Worm (Caenorhabditis elegans) whole organism, mixed stage, embryonic: ENCODE results near the gene D2062.1.
"Not testable (repeated sequence)": the region's sequence is repeated elsewhere in the genome, so short reads cannot be mapped to it uniquely, and the experiment has no call there.

ENCODE experiments used
- blmp-1 ChIP-seq: fragments of 150-350 bp; optimal IDR thresholded peaks from 2 replicates; lab custom pipeline; 2014; ENCODE audit warnings: missing biosample characterization, missing genetic modification characterization
- ceh-39 ChIP-seq: fragments of 150-350 bp; optimal IDR thresholded peaks from 2 replicates; lab custom pipeline; 2014; ENCODE audit warnings: missing biosample characterization, missing genetic modification characterization
- ceh-43 ChIP-seq: fragments of 200-800 bp; sonication (Bioruptor generic); optimal IDR thresholded peaks from 2 replicates; lab custom pipeline; 2018; ENCODE audit warnings: mild to moderate bottlenecking, missing genetic modification characterization, moderate library complexity, missing compliant biosample characterization
- ces-1 ChIP-seq: fragments of 150-350 bp; optimal IDR thresholded peaks from 2 replicates; lab custom pipeline; 2014; ENCODE audit warnings: missing biosample characterization, missing genetic modification reagents, missing genetic modification characterization
- cnd-1 ChIP-seq: fragments of 200-800 bp; sonication (Bioruptor generic); optimal IDR thresholded peaks from 2 replicates; lab custom pipeline; 2018; ENCODE audit warnings: mild to moderate bottlenecking, missing genetic modification characterization, missing compliant biosample characterization
- drap-1 ChIP-seq: fragments of 200-800 bp; sonication (Bioruptor generic); optimal IDR thresholded peaks from 3 replicates; lab custom pipeline; 2018; ENCODE audit warnings: mild to moderate bottlenecking, missing genetic modification characterization, missing compliant biosample characterization
- elt-1 ChIP-seq: sonication (generic microtip); optimal IDR thresholded peaks from 2 replicates; lab custom pipeline; 2017; ENCODE audit warnings: missing genetic modification characterization, mild to moderate bottlenecking, missing compliant biosample characterization, antibody characterized with exemption, moderate library complexity, borderline replicate concordance; ENCODE audit not compliant: insufficient read depth
- elt-3 ChIP-seq: fragments of 150-350 bp; optimal IDR thresholded peaks from 2 replicates; lab custom pipeline; 2014; ENCODE audit warnings: missing biosample characterization, missing genetic modification characterization
- flh-1 ChIP-seq: fragments of 200-800 bp; sonication (Bioruptor generic); optimal IDR thresholded peaks from 2 replicates; lab custom pipeline; 2018; ENCODE audit warnings: mild to moderate bottlenecking, missing genetic modification characterization, moderate library complexity, missing compliant biosample characterization
- ham-2 ChIP-seq: fragments of 200-800 bp; sonication (Bioruptor generic); optimal IDR thresholded peaks from 2 replicates; lab custom pipeline; 2018; ENCODE audit warnings: mild to moderate bottlenecking, missing genetic modification characterization, missing compliant biosample characterization
- lin-13 ChIP-seq: fragments of 150-350 bp; optimal IDR thresholded peaks from 2 replicates; lab custom pipeline; 2014; ENCODE audit warnings: missing biosample characterization, missing genetic modification characterization
- lsy-2 ChIP-seq: fragments of 150-350 bp; optimal IDR thresholded peaks from 2 replicates; lab custom pipeline; 2014; ENCODE audit warnings: missing biosample characterization, missing genetic modification characterization
- mab-5 ChIP-seq: fragments of 150-350 bp; optimal IDR thresholded peaks from 2 replicates; lab custom pipeline; 2014; ENCODE audit warnings: missing biosample characterization, missing genetic modification characterization
- mep-1 ChIP-seq: fragments of 150-350 bp; optimal IDR thresholded peaks from 2 replicates; lab custom pipeline; 2017; ENCODE audit warnings: missing biosample characterization, missing genetic modification reagents, missing genetic modification characterization, inconsistent platforms
- mls-2 ChIP-seq: sonication (generic microtip); optimal IDR thresholded peaks from 2 replicates; lab custom pipeline; 2016; ENCODE audit warnings: mild to moderate bottlenecking, missing genetic modification characterization, moderate library complexity, missing compliant biosample characterization
- nhr-12 ChIP-seq: fragments of 150-350 bp; optimal IDR thresholded peaks from 2 replicates; lab custom pipeline; 2014; ENCODE audit warnings: missing biosample characterization, missing genetic modification characterization
- nhr-2 ChIP-seq: fragments of 150-350 bp; optimal IDR thresholded peaks from 2 replicates; lab custom pipeline; 2014; ENCODE audit warnings: missing biosample characterization, missing genetic modification characterization
- nhr-237 ChIP-seq: fragments of 150-350 bp; optimal IDR thresholded peaks from 2 replicates; lab custom pipeline; 2014; ENCODE audit warnings: missing biosample characterization, missing genetic modification characterization
- nhr-28 ChIP-seq: fragments of 150-350 bp; optimal IDR thresholded peaks from 2 replicates; lab custom pipeline; 2014; ENCODE audit warnings: missing biosample characterization, missing genetic modification characterization
- sem-2 ChIP-seq: fragments of 200-800 bp; sonication (Bioruptor generic); optimal IDR thresholded peaks from 2 replicates; lab custom pipeline; 2018; ENCODE audit warnings: mild to moderate bottlenecking, missing genetic modification characterization, missing compliant biosample characterization
- sptf-1 ChIP-seq: sonication (generic microtip); optimal IDR thresholded peaks from 2 replicates; lab custom pipeline; 2017; ENCODE audit warnings: mild to moderate bottlenecking, missing genetic modification characterization, moderate library complexity, missing compliant biosample characterization
- tbx-8 ChIP-seq: fragments of 200-800 bp; sonication (Bioruptor generic); optimal IDR thresholded peaks from 2 replicates; lab custom pipeline; 2018; ENCODE audit warnings: mild to moderate bottlenecking, missing genetic modification characterization, moderate library complexity, missing compliant biosample characterization
- unc-39 ChIP-seq: fragments of 150-350 bp; optimal IDR thresholded peaks from 2 replicates; lab custom pipeline; 2014; ENCODE audit warnings: missing biosample characterization, missing genetic modification characterization
- unc-62 ChIP-seq: fragments of 150-350 bp; optimal IDR thresholded peaks from 2 replicates; lab custom pipeline; 2014; ENCODE audit warnings: missing biosample characterization, missing genetic modification reagents, missing genetic modification characterization
- ztf-11 ChIP-seq: fragments of 150-350 bp; optimal IDR thresholded peaks from 2 replicates; lab custom pipeline; 2014; ENCODE audit warnings: missing biosample characterization, missing genetic modification characterization

D2062.1 gene

DNA sequence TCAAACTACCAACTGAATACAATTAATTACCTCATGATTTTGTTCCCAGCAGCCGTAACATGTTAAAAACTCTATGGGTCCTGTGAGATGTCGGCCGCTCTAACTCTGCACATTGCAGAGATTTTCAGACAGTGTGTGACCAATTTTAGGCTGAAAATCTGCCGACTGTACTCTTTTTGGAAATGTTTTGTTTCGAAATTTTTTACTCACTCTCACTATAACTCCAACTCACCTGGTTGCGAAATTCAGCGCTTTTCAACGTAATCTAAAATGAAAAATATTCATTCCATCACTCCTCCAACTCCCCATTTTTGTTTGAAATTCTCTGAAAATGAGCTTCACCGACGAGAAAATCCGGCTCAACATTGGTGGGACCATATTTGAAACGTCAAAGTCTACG, 18.3 kb downstream of the D2062.1 start, which contains the start of the genes F22E5.13 and F22E5.6:
Gene F22E5.13, minus strand, starts transcription at position 101 of the 400 bp plus-strand sequence.
Gene F22E5.6, plus strand, starts transcription at position 297 of the 400 bp plus-strand sequence.
- TF ChIP-seq nhr-237 (tag; lab: Kevin White, UChicago), result no peak
- TF ChIP-seq mep-1 (tag; lab: Kevin White, UChicago), result no peak
- TF ChIP-seq mls-2 (tag; lab: Kevin White, UChicago), result no peak
- TF ChIP-seq drap-1 (GFP tag; lab: Kevin White, UChicago), result no peak
- no peak for TF ChIP-seq nhr-2 (tag; lab: Kevin White, UChicago)
- TF ChIP-seq cnd-1 (tag; lab: Kevin White, UChicago), result no peak
- no peak for TF ChIP-seq ces-1 (GFP tag; lab: Kevin White, UChicago)
- no peak for TF ChIP-seq unc-62 (GFP tag; lab: Kevin White, UChicago)
- TF ChIP-seq elt-1 (tag; lab: Kevin White, UChicago), result no peak
- no peak for TF ChIP-seq ham-2 (GFP tag; lab: Kevin White, UChicago)

DNA sequence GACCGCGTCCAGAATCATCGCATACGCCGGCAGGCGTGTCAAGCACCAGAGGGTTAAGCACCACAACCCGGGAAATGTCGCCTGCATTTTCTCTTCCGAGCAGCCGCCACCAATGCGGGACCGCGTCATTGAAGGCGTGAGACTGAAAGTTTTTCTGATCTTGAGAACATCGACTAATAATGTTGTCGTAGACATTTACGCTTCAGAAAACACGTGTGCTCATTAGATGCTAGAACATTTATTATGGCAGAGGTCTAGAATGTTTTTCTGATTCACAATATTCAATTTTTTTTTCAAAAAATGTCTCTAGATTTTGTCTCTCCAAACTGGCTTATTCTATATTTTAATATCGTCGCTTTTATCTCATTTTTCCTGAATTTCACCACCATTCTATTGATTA, 25.3 kb downstream of the D2062.1 start, which contains the start of gene sri-47:
Gene sri-47, plus strand, starts transcription at position 301 of the 400 bp plus-strand sequence.
- TF ChIP-seq nhr-28 (tag; lab: Kevin White, UChicago), result no peak
- TF ChIP-seq ztf-11 (tag; lab: Kevin White, UChicago), result no peak
- no peak for TF ChIP-seq ham-2 (GFP tag; lab: Kevin White, UChicago)
- no peak for TF ChIP-seq unc-39 (tag; lab: Kevin White, UChicago)
- no peak for TF ChIP-seq mls-2 (tag; lab: Kevin White, UChicago)
- TF ChIP-seq ceh-39 (tag; lab: Kevin White, UChicago), result no peak
- TF ChIP-seq lsy-2, result no peak
- TF ChIP-seq, all 35 proteins: peak for 0

DNA sequence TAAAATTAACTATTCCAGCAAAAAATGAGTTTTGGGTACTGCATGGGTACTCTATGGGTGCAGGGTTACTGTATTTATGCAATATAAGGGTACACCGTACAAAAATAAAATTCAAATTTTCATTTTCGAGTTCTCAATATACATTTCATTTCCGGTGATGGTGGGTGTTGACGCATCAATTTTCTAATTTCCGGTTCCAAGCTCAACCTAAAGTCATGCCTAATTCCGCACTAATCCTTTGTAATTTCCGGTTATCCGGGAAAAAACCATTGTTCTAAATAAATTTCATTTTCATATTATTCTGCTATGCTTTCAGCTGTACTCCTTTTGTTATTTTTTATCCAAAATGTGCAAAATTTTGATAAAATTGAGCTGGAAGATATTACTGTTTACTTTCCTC, 28.1 kb downstream of the D2062.1 start, which contains the start of gene gcy-21:
Gene gcy-21, plus strand, starts transcription at position 301 of the 400 bp plus-strand sequence.
- TF ChIP-seq mab-5 (tag; lab: Kevin White, UChicago), result no peak

ce11 chrII:2665081-2665480, 33.8 kb downstream of the D2062.1 start, which contains the start of gene F22E5.2:
TSS of gene F22E5.2 (plus strand) at chrII:2665381.
- TF ChIP-seq nhr-12 (tag; lab: Kevin White, UChicago); mls-2 (tag; lab: Kevin White, UChicago); sem-2: not testable (repeated sequence)

DNA sequence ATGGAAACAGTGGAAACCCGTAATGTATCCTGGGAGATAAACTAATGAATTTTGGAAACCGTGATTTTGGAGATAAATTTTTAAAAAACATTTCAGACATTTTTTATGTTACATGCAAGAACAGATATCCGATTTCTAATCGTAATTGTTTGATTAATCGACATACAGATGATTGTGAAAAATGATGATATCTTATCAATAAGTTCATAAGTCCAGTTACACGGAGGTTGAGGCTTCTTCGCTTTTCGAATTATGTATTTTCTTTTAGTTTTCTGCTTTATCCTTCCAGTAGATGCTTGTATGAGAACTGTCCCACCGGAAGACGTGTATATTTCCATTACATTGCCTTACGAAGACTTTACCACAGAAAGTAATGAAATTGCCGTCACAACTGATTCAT, 34.3 kb downstream of the D2062.1 start, which contains the start of gene F22E5.22:
Gene F22E5.22, plus strand, starts transcription at position 301 of the 400 bp plus-strand sequence.
- TF ChIP-seq unc-39 (tag; lab: Kevin White, UChicago) (no peak), drap-1 (GFP tag; lab: Kevin White, UChicago) (no peak), nhr-28 (tag; lab: Kevin White, UChicago) (no peak), sptf-1 (tag; lab: Kevin White, UChicago) (no peak), tbx-8 (GFP tag; lab: Kevin White, UChicago) (no peak), mep-1 (tag; lab: Kevin White, UChicago) (no peak)

ce11 chrII:2672320-2672719, 41.1 kb downstream of the D2062.1 start, which contains the start of gene sri-57:
TSS of gene sri-57 (minus strand) at chrII:2672420.
- TF ChIP-seq blmp-1; elt-3 (tag; lab: Kevin White, UChicago); flh-1 (GFP tag; lab: Kevin White, UChicago): not testable (repeated sequence)

ce11 chrII:2673534-2673933, 42.3 kb downstream of the D2062.1 start, which contains the start of the genes F22E5.20 and F22E5.1:
TSS of gene F22E5.20 (minus strand) at chrII:2673634.
TSS of gene F22E5.1 (plus strand) at chrII:2673775.
- TF ChIP-seq flh-1 (GFP tag; lab: Kevin White, UChicago); ztf-11 (tag; lab: Kevin White, UChicago); sem-2: not testable (repeated sequence)

DNA sequence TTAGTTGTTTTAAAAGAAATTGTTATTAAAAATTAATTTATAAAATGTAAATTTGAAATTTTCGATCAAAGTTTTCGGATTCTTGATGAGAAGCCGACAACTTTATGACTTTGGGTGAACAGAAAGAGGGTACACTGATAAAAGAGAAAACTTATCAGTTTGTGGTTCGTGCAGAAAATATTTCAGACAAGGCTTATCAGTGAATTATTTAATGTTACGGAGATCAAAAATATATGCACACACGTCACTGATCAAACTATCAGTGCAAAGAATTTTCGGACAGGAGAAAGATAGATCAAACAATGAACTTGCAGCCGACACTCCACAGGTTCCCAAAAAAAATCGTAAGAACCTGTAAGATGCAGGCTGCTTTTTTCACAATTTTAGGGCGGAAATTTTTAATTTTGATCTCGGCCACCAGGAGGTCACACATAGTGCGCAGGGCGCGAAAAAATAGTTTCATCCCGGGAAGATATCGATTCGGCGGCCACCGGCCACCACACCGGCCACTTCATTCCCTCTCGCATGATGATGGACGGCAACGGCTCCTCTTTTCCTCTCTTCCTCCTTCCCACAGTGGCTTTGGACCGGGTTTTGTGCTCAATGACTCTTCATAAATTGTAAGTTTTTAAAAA, 46.4 kb downstream of the D2062.1 start, which contains the start of gene F22E5.17:
Gene F22E5.17, plus strand, starts transcription at position 508 of the 635 bp plus-strand sequence.
- TF ChIP-seq mab-5 (tag; lab: Kevin White, UChicago), result no peak
- TF ChIP-seq flh-1 (GFP tag; lab: Kevin White, UChicago), result no peak
- no peak for TF ChIP-seq ceh-43
- no peak for TF ChIP-seq blmp-1
- no peak for TF ChIP-seq nhr-12 (tag; lab: Kevin White, UChicago)
- TF ChIP-seq sem-2, result no peak
- TF ChIP-seq ces-1 (GFP tag; lab: Kevin White, UChicago), result no peak
- no peak for TF ChIP-seq nhr-2 (tag; lab: Kevin White, UChicago)
- no peak for TF ChIP-seq mls-2 (tag; lab: Kevin White, UChicago)
- no peak for TF ChIP-seq lin-13
- TF ChIP-seq mep-1 (tag; lab: Kevin White, UChicago), result no peak
- TF ChIP-seq elt-3 (tag; lab: Kevin White, UChicago), result no peak
